Worm (Caenorhabditis elegans) whole organism, young adult: ENCODE results near the gene tbc-14.

Experiments
- F39B2.1 ChIP-seq: fragments of 200-800 bp; sonication (Bioruptor generic); IDR thresholded peaks from 2 replicates; pipeline ENCODE4 v1.3.6; 2022; ENCODE audit warnings: missing genetic modification reagents, missing genetic modification characterization, missing compliant biosample characterization
- F57A8.1 ChIP-seq: fragments of 200-800 bp; sonication (Bioruptor generic); optimal IDR thresholded peaks from 2 replicates; lab custom pipeline; 2018; ENCODE audit warnings: mild to moderate bottlenecking, missing genetic modification characterization, moderate library complexity, missing compliant biosample characterization
- ama-1 ChIP-seq, 3 experiments: fragments of 150-350 bp in 1 of 3; sonication (generic microtip) in 2 of 3; optimal IDR thresholded peaks; 2 replicates each; lab custom pipeline; 2014 to 2018; ENCODE audit warnings: missing biosample characterization in 2 of 3, missing genetic modification characterization in 2 of 3, missing genetic modification reagents in 2 of 3
- athp-1 ChIP-seq: sonication (generic microtip); optimal IDR thresholded peaks from 2 replicates; lab custom pipeline; 2017; ENCODE audit warnings: mild to moderate bottlenecking, missing genetic modification characterization, missing compliant biosample characterization
- attf-6 ChIP-seq: fragments of 200-800 bp; sonication (Bioruptor generic); IDR thresholded peaks from 2 replicates; pipeline ENCODE4 v1.3.6; 2022; ENCODE audit warnings: missing genetic modification reagents, missing genetic modification characterization, missing compliant biosample characterization
- dpl-1 ChIP-seq: fragments of 150-350 bp; optimal IDR thresholded peaks from 2 replicates; lab custom pipeline; 2014; ENCODE audit warnings: missing biosample characterization, missing genetic modification reagents, missing genetic modification characterization
- ets-4 ChIP-seq: fragments of 200-800 bp; sonication (Bioruptor generic); optimal IDR thresholded peaks from 2 replicates; lab custom pipeline; 2018; ENCODE audit warnings: mild to moderate bottlenecking, missing genetic modification characterization, missing compliant biosample characterization
- him-1 ChIP-seq: sonication (generic microtip); optimal IDR thresholded peaks from 2 replicates; lab custom pipeline; 2016; ENCODE audit warnings: missing genotype, missing genetic modification reagents, missing genetic modification characterization, missing compliant biosample characterization
- mel-28 ChIP-seq: sonication (generic microtip); optimal IDR thresholded peaks from 2 replicates; lab custom pipeline; 2016; ENCODE audit warnings: borderline replicate concordance, mild to moderate bottlenecking, missing genetic modification characterization, missing compliant biosample characterization
- nhr-27 ChIP-seq: fragments of 200-800 bp; sonication (Bioruptor generic); optimal IDR thresholded peaks from 2 replicates; lab custom pipeline; 2018; ENCODE audit warnings: mild to moderate bottlenecking, missing genetic modification characterization, moderate library complexity, missing compliant biosample characterization
- unc-62 ChIP-seq: fragments of 150-350 bp; optimal IDR thresholded peaks from 2 replicates; lab custom pipeline; 2014; ENCODE audit warnings: missing biosample characterization, missing genetic modification reagents, missing genetic modification characterization
- zfh-2 ChIP-seq: fragments of 200-800 bp; sonication (Bioruptor generic); conservative IDR thresholded peaks from 2 replicates; pipeline ENCODE4 v1.3.6; 2022; ENCODE audit warnings: missing genetic modification reagents, missing genetic modification characterization, missing compliant biosample characterization

ce11 chrII:13481781-13482455 is 34.5 kb upstream of the tbc-14 start, which contains the start of gene E01G4.6:
- no peak for TF ChIP-seq ama-1 (optimal IDR thresholded peaks at IDR 0.05; lab: Kevin White, UChicago)
- TF ChIP-seq ama-1 (GFP tag; optimal IDR thresholded peaks at IDR 0.05; lab: Kevin White, UChicago): no peak
- TF ChIP-seq dpl-1 (GFP tag; lab: Kevin White, UChicago): no peak
- no peak for TF ChIP-seq unc-62 (GFP tag; lab: Kevin White, UChicago)
- no peak for TF ChIP-seq F39B2.1 (GFP tag; lab: Robert Waterston, UW)
- TF ChIP-seq mel-28: no peak
- no peak for TF ChIP-seq zfh-2 (GFP tag; lab: Robert Waterston, UW)
- TF ChIP-seq F57A8.1 (GFP tag; lab: Kevin White, UChicago): no peak
- no peak for TF ChIP-seq him-1 (tag; lab: Kevin White, UChicago)
- TF ChIP-seq nhr-27 (tag; lab: Kevin White, UChicago): no peak
- no peak for TF ChIP-seq ets-4
- no peak for TF ChIP-seq athp-1 (tag; lab: Kevin White, UChicago)
- no peak for TF ChIP-seq attf-6 (GFP tag; lab: Robert Waterston, UW)
